Fruit fly (Drosophila melanogaster) whole organism: ENCODE measurements around the gene Herc4.

Experiments
- CG8478 ChIP-seq: fragments of >200 bp; optimal IDR thresholded peaks from 2 replicates; lab custom pipeline; 2018; ENCODE audit warnings: inconsistent platforms
- Dll ChIP-seq: fragments of >200 bp; optimal IDR thresholded peaks from 2 replicates; lab custom pipeline; 2017
- EcR ChIP-seq, 2 experiments: fragments of >200 bp; optimal IDR thresholded peaks; 2 replicates each; lab custom pipeline; 2017; ENCODE audit warnings: missing biosample characterization in 2 of 2, missing genetic modification characterization in 2 of 2, missing genetic modification reagents in 2 of 2
- pan ChIP-seq: fragments of >200 bp; optimal IDR thresholded peaks from 2 replicates; lab custom pipeline; 2017
- psq ChIP-seq: fragments of >200 bp; optimal IDR thresholded peaks from 2 replicates; lab custom pipeline; 2017
- usp ChIP-seq: fragments of >200 bp; optimal IDR thresholded peaks from 2 replicates; lab custom pipeline; 2017; ENCODE audit warnings: missing biosample characterization, missing genetic modification characterization, mixed read lengths

- TF ChIP-seq usp (GFP tag; lab: Kevin White, UChicago): no peak
- TF ChIP-seq pan (lab: Kevin White, UChicago): no peak
- TF ChIP-seq Dll (lab: Kevin White, UChicago): no peak
- no peak for TF ChIP-seq EcR (GFP tag; optimal IDR thresholded peaks at IDR 0.05; lab: Kevin White, UChicago)
- no peak for TF ChIP-seq CG8478
- no peak for TF ChIP-seq psq (lab: Kevin White, UChicago)
These were observed 18.7 kb upstream of the Herc4 start for dm6 chr3L:1294835-1295234.
